Worm (Caenorhabditis elegans): ENCODE data around the gene srh-181.

Gene srh-181

ce11 chrV:18491961-18492360 lies 17.6 kb downstream of the srh-181 start, which contains the start of gene slo-1:
slo-1 (plus strand) TSS chrV:18492261.
- no peak for TF ChIP-seq pqm-1 (tag; optimal IDR thresholded peaks at IDR 0.05)
- TF ChIP-seq lin-14 (GFP tag; optimal IDR thresholded peaks at IDR 0.05), result peak; percentile 48

ce11 chrV:18504610-18505009 lies 30.3 kb downstream of the srh-181 start:
- TF ChIP-seq lir-3 (tag; optimal IDR thresholded peaks at IDR 0.05; ENCODE audit: poor library complexity), result no peak
- TF ChIP-seq ztf-4 (tag; optimal IDR thresholded peaks at IDR 0.05), result no peak
- no peak for TF ChIP-seq blmp-1 (tag; optimal IDR thresholded peaks at IDR 0.05)
- TF ChIP-seq F16B12.6 (tag; optimal IDR thresholded peaks at IDR 0.05), result no peak
- TF ChIP-seq ets-5 (GFP tag; IDR thresholded peaks at IDR 0.05), result no peak
- no peak for TF ChIP-seq ceh-88 (GFP tag; IDR thresholded peaks at IDR 0.05)
- TF ChIP-seq lin-35 (GFP tag; optimal IDR thresholded peaks at IDR 0.05), result no peak
- TF ChIP-seq tlp-1 (tag; optimal IDR thresholded peaks at IDR 0.05), result no peak
- TF ChIP-seq dpl-1 (GFP tag; optimal IDR thresholded peaks at IDR 0.05), result no peak
- no peak for TF ChIP-seq nhr-28 (tag; optimal IDR thresholded peaks at IDR 0.05)
- TF ChIP-seq sox-4 (tag; optimal IDR thresholded peaks at IDR 0.05), result no peak
- no peak for TF ChIP-seq pag-3 (tag; optimal IDR thresholded peaks at IDR 0.05; ENCODE audit: borderline replicate concordance, insufficient read depth)
- no peak for TF ChIP-seq C34B4.2 (tag; optimal IDR thresholded peaks at IDR 0.05)
- TF ChIP-seq xbp-1 (tag; optimal IDR thresholded peaks at IDR 0.05), result no peak
- no peak for TF ChIP-seq nhr-19 (GFP tag; conservative IDR thresholded peaks at IDR 0.05)
- TF ChIP-seq efl-1 (optimal IDR thresholded peaks at IDR 0.05), result no peak
- TF ChIP-seq efl-1 (GFP tag; optimal IDR thresholded peaks at IDR 0.05 in 1 of 2), result no peak
- TF ChIP-seq nhr-12 (tag; optimal IDR thresholded peaks at IDR 0.05), result no peak
- TF ChIP-seq ceh-90 (tag; optimal IDR thresholded peaks at IDR 0.05), result no peak
- no peak for TF ChIP-seq efl-3 (GFP tag; optimal IDR thresholded peaks at IDR 0.05)
- no peak for TF ChIP-seq elt-2 (tag; optimal IDR thresholded peaks at IDR 0.05)

ce11 chrV:18506772-18507171 lies 32.4 kb downstream of the srh-181 start:
- TF ChIP-seq efl-1 (optimal IDR thresholded peaks at IDR 0.05), result no peak
- no peak for TF ChIP-seq efl-1 (GFP tag; optimal IDR thresholded peaks at IDR 0.05 in 1 of 2)
- TF ChIP-seq ceh-8 (GFP tag; optimal IDR thresholded peaks at IDR 0.05), result no peak
- no peak for TF ChIP-seq snu-23 (GFP tag; optimal IDR thresholded peaks at IDR 0.05)
- TF ChIP-seq grh-1 (GFP tag; IDR thresholded peaks at IDR 0.05), result no peak
- TF ChIP-seq ces-1 (GFP tag; optimal IDR thresholded peaks at IDR 0.05), result no peak
- TF ChIP-seq ceh-88 (GFP tag; IDR thresholded peaks at IDR 0.05), result no peak
- TF ChIP-seq vab-15 (tag; optimal IDR thresholded peaks at IDR 0.05), result no peak
- no peak for TF ChIP-seq hlh-17 (GFP tag; optimal IDR thresholded peaks at IDR 0.05; ENCODE audit: borderline replicate concordance)
- TF ChIP-seq mdl-1 (tag; optimal IDR thresholded peaks at IDR 0.05), result no peak
- TF ChIP-seq mab-9 (GFP tag; IDR thresholded peaks at IDR 0.05), result no peak
- no peak for TF ChIP-seq Y116A8C.19 (tag; optimal IDR thresholded peaks at IDR 0.05; ENCODE audit: borderline replicate concordance)
- no peak for TF ChIP-seq irx-1 (tag; optimal IDR thresholded peaks at IDR 0.05)
- no peak for TF ChIP-seq swsn-7 (tag; optimal IDR thresholded peaks at IDR 0.05)
- no peak for TF ChIP-seq unc-130 (tag; optimal IDR thresholded peaks at IDR 0.05)
- TF ChIP-seq nhr-47 (tag; optimal IDR thresholded peaks at IDR 0.05), result no peak

ce11 chrV:18508564-18508963 lies 34.2 kb downstream of the srh-181 start, which contains the start of gene Y51A2D.1:
Y51A2D.1 (plus strand) TSS chrV:18508864.
- no peak for TF ChIP-seq xbp-1 (tag; optimal IDR thresholded peaks at IDR 0.05)
- TF ChIP-seq pax-3 (tag; optimal IDR thresholded peaks at IDR 0.05), result no peak
- TF ChIP-seq tbx-2 (tag; optimal IDR thresholded peaks at IDR 0.05), result no peak
- TF ChIP-seq egl-27 (tag; optimal IDR thresholded peaks at IDR 0.05), result no peak
- no peak for TF ChIP-seq vab-15 (tag; optimal IDR thresholded peaks at IDR 0.05)
- TF ChIP-seq nhr-84 (tag; optimal IDR thresholded peaks at IDR 0.05), result no peak
- no peak for TF ChIP-seq zip-4 (GFP tag; optimal IDR thresholded peaks at IDR 0.05)
- no peak for TF ChIP-seq pag-3 (tag; optimal IDR thresholded peaks at IDR 0.05; ENCODE audit: borderline replicate concordance, insufficient read depth)
- no peak for TF ChIP-seq tlp-1 (tag; optimal IDR thresholded peaks at IDR 0.05)
- no peak for TF ChIP-seq fkh-4 (tag; optimal IDR thresholded peaks at IDR 0.05; ENCODE audit: borderline replicate concordance)
- no peak for TF ChIP-seq nhr-20 (tag; optimal IDR thresholded peaks at IDR 0.05)
- no peak for TF ChIP-seq alr-1 (tag; optimal IDR thresholded peaks at IDR 0.05; ENCODE audit: borderline replicate concordance)
- no peak for TF ChIP-seq hpl-2 (GFP tag; optimal IDR thresholded peaks at IDR 0.05)
- TF ChIP-seq efl-1 (optimal IDR thresholded peaks at IDR 0.05), result no peak
- no peak for TF ChIP-seq efl-1 (GFP tag; optimal IDR thresholded peaks at IDR 0.05 in 1 of 2)
- TF ChIP-seq egl-13 (tag; optimal IDR thresholded peaks at IDR 0.05), result no peak
- no peak for TF ChIP-seq ceh-90 (tag; optimal IDR thresholded peaks at IDR 0.05)
- TF ChIP-seq ces-1 (GFP tag; optimal IDR thresholded peaks at IDR 0.05), result no peak
- no peak for TF ChIP-seq C16A3.4 (tag; optimal IDR thresholded peaks at IDR 0.05)
